Worm (Caenorhabditis elegans) whole organism, early embryonic: ENCODE measurements around the gene gana-1.
"Not testable (repeated sequence)": the region's sequence is repeated elsewhere in the genome, so short reads cannot be mapped to it uniquely, and the experiment has no call there.

ENCODE experiments used
- B0310.2 ChIP-seq: sonication (generic microtip); optimal IDR thresholded peaks from 2 replicates; lab custom pipeline; 2016; ENCODE audit warnings: mild to moderate bottlenecking, missing genetic modification characterization, missing compliant biosample characterization
- F13C5.2 ChIP-seq: sonication (generic microtip); optimal IDR thresholded peaks from 2 replicates; lab custom pipeline; 2017; ENCODE audit warnings: mild to moderate bottlenecking, missing genetic modification characterization, inconsistent platforms, missing compliant biosample characterization
- aly-1 ChIP-seq: sonication (generic microtip); optimal IDR thresholded peaks from 2 replicates; lab custom pipeline; 2016; ENCODE audit warnings: missing genetic modification characterization, missing compliant biosample characterization
- ama-1 ChIP-seq: fragments of 150-350 bp; optimal IDR thresholded peaks from 2 replicates; lab custom pipeline; 2014
- ceh-13 ChIP-seq: fragments of 200-800 bp; sonication (Bioruptor generic); optimal IDR thresholded peaks from 2 replicates; lab custom pipeline; 2018; ENCODE audit warnings: mild to moderate bottlenecking, missing genetic modification characterization, missing compliant biosample characterization
- ceh-36 ChIP-seq: sonication (generic microtip); optimal IDR thresholded peaks from 2 replicates; lab custom pipeline; 2016; ENCODE audit warnings: missing genetic modification characterization, inconsistent platforms, missing compliant biosample characterization
- ets-7 ChIP-seq: sonication (generic microtip); optimal IDR thresholded peaks from 2 replicates; lab custom pipeline; 2016; ENCODE audit warnings: missing genotype, missing genetic modification characterization, missing compliant biosample characterization
- flt-1 ChIP-seq: fragments of 200-800 bp; sonication (Bioruptor generic); IDR thresholded peaks from 2 replicates; pipeline ENCODE4 v1.3.6; 2022; ENCODE audit warnings: missing genetic modification characterization, missing compliant biosample characterization
- hmbx-1 ChIP-seq: sonication (generic microtip); optimal IDR thresholded peaks from 2 replicates; lab custom pipeline; 2016; ENCODE audit warnings: mild to moderate bottlenecking, missing genetic modification characterization, missing compliant biosample characterization
- hmg-4 ChIP-seq: fragments of 200-800 bp; sonication (Bioruptor generic); optimal IDR thresholded peaks from 2 replicates; lab custom pipeline; 2018; ENCODE audit warnings: mild to moderate bottlenecking, missing genetic modification characterization, missing compliant biosample characterization
- hnd-1 ChIP-seq: sonication (generic microtip); optimal IDR thresholded peaks from 2 replicates; lab custom pipeline; 2016; ENCODE audit warnings: missing genetic modification characterization, missing compliant biosample characterization
- pes-1 ChIP-seq: fragments of 200-800 bp; sonication (Bioruptor generic); IDR thresholded peaks from 2 replicates; pipeline ENCODE4 v1.3.6; 2022; ENCODE audit warnings: missing genetic modification reagents, missing genetic modification characterization, missing compliant biosample characterization
- scrt-1 ChIP-seq: fragments of 200-800 bp; sonication (Bioruptor generic); IDR thresholded peaks from 2 replicates; pipeline ENCODE4 v1.3.6; 2022; ENCODE audit warnings: missing genetic modification characterization, missing compliant biosample characterization
- sea-1 ChIP-seq: fragments of 200-800 bp; sonication (Bioruptor generic); conservative IDR thresholded peaks from 2 replicates; pipeline ENCODE4 v1.3.6; 2022; ENCODE audit warnings: missing genetic modification characterization, missing compliant biosample characterization
- tbx-11 ChIP-seq: fragments of 200-800 bp; sonication (Bioruptor generic); IDR thresholded peaks from 2 replicates; pipeline ENCODE4 v1.3.6; 2022; ENCODE audit warnings: missing genetic modification characterization, missing compliant biosample characterization
- tbx-37 ChIP-seq: fragments of 200-800 bp; sonication (Bioruptor generic); conservative IDR thresholded peaks from 2 replicates; pipeline ENCODE4 v1.3.6; 2022; ENCODE audit warnings: missing genetic modification reagents, missing genetic modification characterization, missing compliant biosample characterization
- tra-4 ChIP-seq: sonication (generic microtip); optimal IDR thresholded peaks from 2 replicates; lab custom pipeline; 2017; ENCODE audit warnings: missing genetic modification characterization, missing compliant biosample characterization

gana-1 gene

ce11 chrV:12117567-12118053, 30.6 kb downstream of the gana-1 start, which contains the start of gene C13C4.8:
C13C4.8 (plus strand) TSS chrV:12118003.
- no peak for TF ChIP-seq sea-1 (GFP tag; lab: Robert Waterston, UW)
- TF ChIP-seq hmbx-1 (tag; lab: Kevin White, UChicago) = no peak
- TF ChIP-seq tbx-11 (GFP tag; lab: Robert Waterston, UW) = no peak
- TF ChIP-seq tbx-37 (GFP tag; lab: Robert Waterston, UW) = no peak
- TF ChIP-seq hmg-4 (GFP tag; lab: Kevin White, UChicago) = no peak
- TF ChIP-seq ets-7 = no peak
- no peak for TF ChIP-seq flt-1 (GFP tag; lab: Robert Waterston, UW)
- no peak for TF ChIP-seq pes-1 (GFP tag; lab: Robert Waterston, UW)
- no peak for TF ChIP-seq ama-1 (lab: Kevin White, UChicago)
- no peak for TF ChIP-seq F13C5.2
- no peak for TF ChIP-seq aly-1

- TF ChIP-seq pes-1 (GFP tag; lab: Robert Waterston, UW) = no peak
- no peak for TF ChIP-seq ets-7
- no peak for TF ChIP-seq F13C5.2
- TF ChIP-seq hmg-4 (GFP tag; lab: Kevin White, UChicago) = no peak
- TF ChIP-seq ceh-36 = no peak
- TF ChIP-seq tbx-11 (GFP tag; lab: Robert Waterston, UW) = no peak
- TF ChIP-seq ama-1 (lab: Kevin White, UChicago) = no peak
- TF ChIP-seq flt-1 (GFP tag; lab: Robert Waterston, UW) = no peak
- no peak for TF ChIP-seq tra-4 (tag; lab: Kevin White, UChicago)
- no peak for TF ChIP-seq scrt-1 (GFP tag; lab: Robert Waterston, UW)
- TF ChIP-seq sea-1 (GFP tag; lab: Robert Waterston, UW) = no peak
- no peak for TF ChIP-seq tbx-37 (GFP tag; lab: Robert Waterston, UW)
- TF ChIP-seq aly-1 = no peak
- no peak for TF ChIP-seq hmbx-1 (tag; lab: Kevin White, UChicago)
- TF ChIP-seq ceh-13 (GFP tag; lab: Kevin White, UChicago) = no peak
- no peak for TF ChIP-seq B0310.2 (tag; lab: Kevin White, UChicago)
- TF ChIP-seq hnd-1 (tag; lab: Kevin White, UChicago) = no peak
These were observed 33.3 kb downstream of the gana-1 start, which contains the start of gene C13C4.7 for ce11 chrV:12120381-12120780. C13C4.7 (minus strand) TSS chrV:12120481.

- TF ChIP-seq ceh-36 (no peak), ceh-13 (GFP tag; lab: Kevin White, UChicago) (no peak), ets-7 (no peak), sea-1 (GFP tag; lab: Robert Waterston, UW) (no peak), hmbx-1 (tag; lab: Kevin White, UChicago) (no peak)
These were observed 34.2 kb downstream of the gana-1 start, which contains the start of gene C13C4.6 for ce11 chrV:12121274-12121673. C13C4.6 (plus strand) TSS chrV:12121574.

- not testable (repeated sequence) for TF ChIP-seq B0310.2 (tag; lab: Kevin White, UChicago); flt-1 (GFP tag; lab: Robert Waterston, UW); tbx-37 (GFP tag; lab: Robert Waterston, UW)
These were observed 43.7 kb downstream of the gana-1 start, which contains the start of gene C27A7.6 for ce11 chrV:12130688-12131087. C27A7.6 (minus strand) TSS chrV:12130788.

- TF ChIP-seq scrt-1 (GFP tag; lab: Robert Waterston, UW); tra-4 (tag; lab: Kevin White, UChicago); hnd-1 (tag; lab: Kevin White, UChicago): not testable (repeated sequence)
These were observed 44.1 kb downstream of the gana-1 start, which contains the start of gene enpp-1 for ce11 chrV:12131157-12131556. enpp-1 (plus strand) TSS chrV:12131457.

- TF ChIP-seq flt-1 (GFP tag; lab: Robert Waterston, UW) = no peak
- no peak for TF ChIP-seq ama-1 (lab: Kevin White, UChicago)
- TF ChIP-seq ceh-13 (GFP tag; lab: Kevin White, UChicago) = no peak
- TF ChIP-seq sea-1 (GFP tag; lab: Robert Waterston, UW) = no peak
- no peak for TF ChIP-seq hmbx-1 (tag; lab: Kevin White, UChicago)
- TF ChIP-seq pes-1 (GFP tag; lab: Robert Waterston, UW) = no peak
- TF ChIP-seq ets-7 = no peak
- TF ChIP-seq scrt-1 (GFP tag; lab: Robert Waterston, UW) = no peak
- no peak for TF ChIP-seq tbx-11 (GFP tag; lab: Robert Waterston, UW)
- TF ChIP-seq ceh-36 = no peak
- no peak for TF ChIP-seq hnd-1 (tag; lab: Kevin White, UChicago)
- no peak for TF ChIP-seq hmg-4 (GFP tag; lab: Kevin White, UChicago)
- TF ChIP-seq B0310.2 (tag; lab: Kevin White, UChicago) = no peak
- TF ChIP-seq F13C5.2 = no peak
- TF ChIP-seq tbx-37 (GFP tag; lab: Robert Waterston, UW) = no peak
- TF ChIP-seq tra-4 (tag; lab: Kevin White, UChicago) = no peak
- no peak for TF ChIP-seq aly-1
These were observed 50.9 kb downstream of the gana-1 start for ce11 chrV:12137942-12138341.
